Worm (Caenorhabditis elegans): ENCODE measurements around the gene cbp-1.

The cbp-1 gene

ce11 chrIII:9717243-9717642 is 49.1 kb upstream of the cbp-1 start (continued):
- TF ChIP-seq hlh-30 (tag; optimal IDR thresholded peaks at IDR 0.05; ENCODE audit: insufficient read depth) (peak; percentile 68), zfp-3 (GFP tag; conservative IDR thresholded peaks at IDR 0.05) (no peak), dmd-8 (GFP tag; IDR thresholded peaks at IDR 0.05) (no peak), nhr-25 (tag; optimal IDR thresholded peaks at IDR 0.05; ENCODE audit: borderline replicate concordance, insufficient read depth) (peak; percentile 63), ama-1 (optimal IDR thresholded peaks at IDR 0.05) (peak; percentile 94), mes-2 (tag; optimal IDR thresholded peaks at IDR 0.05; ENCODE audit: poor library complexity, severe bottlenecking) (peak; percentile 89), jun-1 (tag; optimal IDR thresholded peaks at IDR 0.05) (peak; percentile 7), ctbp-1 (GFP tag; IDR thresholded peaks at IDR 0.05) (no peak), dmd-6 (GFP tag; IDR thresholded peaks at IDR 0.05) (peak; percentile 63), attf-4 (tag; optimal IDR thresholded peaks at IDR 0.05) (peak; percentile 25), nhr-111 (GFP tag; optimal IDR thresholded peaks at IDR 0.05) (no peak), unc-62 (GFP tag; optimal IDR thresholded peaks at IDR 0.05 in 1 of 2) (peak in 1 of 2 experiments; percentile 35), unc-62 (tag; optimal IDR thresholded peaks at IDR 0.05) (no peak), F26F4.8 (GFP tag; conservative IDR thresholded peaks at IDR 0.05) (no peak), nhr-76 (tag; optimal IDR thresholded peaks at IDR 0.05) (no peak), nhr-11 (tag; optimal IDR thresholded peaks at IDR 0.05) (peak; percentile 15), unc-130 (GFP tag; optimal IDR thresholded peaks at IDR 0.05) (peak; percentile 2), nhr-41 (GFP tag; IDR thresholded peaks at IDR 0.05) (no peak), snpc-4 (tag; optimal IDR thresholded peaks at IDR 0.05) (peak; percentile 91), F44E2.7 (GFP tag; IDR thresholded peaks at IDR 0.05) (no peak), hlh-11 (tag; optimal IDR thresholded peaks at IDR 0.05) (peak; percentile 70), zip-11 (GFP tag; IDR thresholded peaks at IDR 0.05) (no peak), lin-15B (tag; optimal IDR thresholded peaks at IDR 0.05) (peak; percentile 46), fkh-10 (GFP tag; optimal IDR thresholded peaks at IDR 0.05) (no peak), F10B5.3 (tag; optimal IDR thresholded peaks at IDR 0.05) (peak; percentile 64), snpc-1.2 (GFP tag; IDR thresholded peaks at IDR 0.05) (no peak; the same call in 1 of the 2 replicates), tra-1 (GFP tag; IDR thresholded peaks at IDR 0.05) (peak; percentile 28; the same call in 1 of the 2 replicates), spr-3 (GFP tag; optimal IDR thresholded peaks at IDR 0.05) (no peak), madf-5 (GFP tag; IDR thresholded peaks at IDR 0.05) (no peak), Y5F2A.4 (GFP tag; optimal IDR thresholded peaks at IDR 0.05) (no peak), lin-1 (GFP tag; IDR thresholded peaks at IDR 0.05) (peak; percentile 82; the same call in 1 of the 2 replicates), sdz-12 (GFP tag; optimal IDR thresholded peaks at IDR 0.05) (no peak), dpl-1 (GFP tag; optimal IDR thresholded peaks at IDR 0.05) (peak; percentile 30), set-16 (GFP tag; IDR thresholded peaks at IDR 0.05) (no peak), T26A8.4 (GFP tag; IDR thresholded peaks at IDR 0.05) (no peak; the same call in 1 of the 2 replicates), daf-16 (GFP tag; optimal IDR thresholded peaks at IDR 0.05) (peak in 1 of 2 experiments; percentile 63), daf-16 (tag; optimal IDR thresholded peaks at IDR 0.05) (peak; percentile 69), nhr-28 (tag; optimal IDR thresholded peaks at IDR 0.05) (peak; percentile 40), spr-1 (tag; optimal IDR thresholded peaks at IDR 0.05) (peak; percentile 16), nhr-48 (tag; optimal IDR thresholded peaks at IDR 0.05) (peak; percentile 63), lim-7 (GFP tag; IDR thresholded peaks at IDR 0.05) (no peak), ztf-7 (tag; optimal IDR thresholded peaks at IDR 0.05) (peak; percentile 33), dmd-9 (GFP tag; IDR thresholded peaks at IDR 0.05) (no peak), nhr-42 (GFP tag; IDR thresholded peaks at IDR 0.05) (peak; percentile 27; the same call in 1 of the 2 replicates), nhr-6 (tag; optimal IDR thresholded peaks at IDR 0.05) (peak; percentile 65), daf-12 (tag; optimal IDR thresholded peaks at IDR 0.05) (no peak), T20F7.1 (GFP tag; optimal IDR thresholded peaks at IDR 0.05) (no peak), nhr-102 (tag; optimal IDR thresholded peaks at IDR 0.05) (peak; percentile 73), ztf-11 (tag; optimal IDR thresholded peaks at IDR 0.05) (no peak), mdl-1 (tag; optimal IDR thresholded peaks at IDR 0.05) (no peak), ZK546.5 (tag; optimal IDR thresholded peaks at IDR 0.05) (no peak), ZK337.2 (GFP tag; IDR thresholded peaks at IDR 0.05) (0 out of 2 replicates have a peak, but pooled peaks have one; percentile 12)

Measured in whole organism, L4 larva.